Worm (Caenorhabditis elegans): ENCODE measurements around the gene pyr-1.

DNA sequence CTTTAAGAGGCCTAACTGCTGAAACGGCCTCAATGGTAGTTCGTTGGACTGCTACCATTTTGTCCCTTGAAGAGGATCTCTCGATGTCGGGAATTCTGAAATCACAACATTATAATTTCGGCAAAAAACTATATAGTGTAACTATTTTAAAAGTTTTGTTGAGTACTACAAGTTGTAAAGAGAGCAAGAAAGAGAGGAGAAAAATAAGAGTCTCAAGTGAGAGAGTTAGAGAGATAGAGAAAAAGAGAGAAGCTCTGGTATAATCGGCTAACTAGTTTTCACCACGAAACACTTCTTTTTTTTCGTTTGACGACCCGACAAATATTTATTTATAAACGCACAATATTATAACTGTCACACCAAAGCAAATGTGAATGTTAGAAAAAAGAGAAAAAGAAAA lies 13.3 kb upstream of the pyr-1 start, which contains the start of gene vab-9:
- TF ChIP-seq T22C8.4 (GFP tag; IDR thresholded peaks at IDR 0.05) (no peak), ztf-29 (GFP tag; IDR thresholded peaks at IDR 0.05) (no peak), tab-1 (GFP tag; IDR thresholded peaks at IDR 0.05) (no peak), cog-1 (tag; optimal IDR thresholded peaks at IDR 0.05) (no peak), med-1 (GFP tag; optimal IDR thresholded peaks at IDR 0.05; ENCODE audit: insufficient read depth) (no peak), flt-1 (GFP tag; IDR thresholded peaks at IDR 0.05) (no peak), ref-1 (GFP tag; conservative IDR thresholded peaks at IDR 0.05) (no peak), klf-2 (GFP tag; conservative IDR thresholded peaks at IDR 0.05) (no peak), ztf-23 (GFP tag; IDR thresholded peaks at IDR 0.05) (no peak)
